Fruit fly (Drosophila melanogaster) S2 (cell line): ENCODE data around the gene sinah.

Experiments used
- CG8478 ChIP-seq: fragments of >200 bp; optimal IDR thresholded peaks from 2 replicates; lab custom pipeline; 2018
- CTCF ChIP-seq, 2 experiments: fragments of >200 bp; optimal IDR thresholded peaks; 2 replicates each; lab custom pipeline; 2018

DNA sequence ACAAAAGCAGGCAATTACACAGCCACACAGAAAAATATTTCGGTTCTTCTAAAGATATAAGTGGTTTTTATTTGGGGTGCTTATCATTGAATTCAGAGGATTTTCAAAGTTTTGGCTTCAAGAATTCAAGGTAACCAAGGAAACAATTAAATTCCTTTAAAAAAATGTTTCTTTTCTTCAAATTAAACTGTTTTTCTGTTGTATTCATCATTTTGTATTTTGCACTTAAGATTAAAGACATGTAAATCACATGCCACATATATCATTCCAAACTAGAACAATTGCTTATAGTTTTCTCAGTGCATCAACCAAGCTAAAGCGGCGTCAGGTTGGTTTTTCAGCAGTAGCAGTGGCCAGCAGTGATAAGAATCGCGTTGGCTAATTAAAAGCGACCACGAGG, 18.3 kb upstream of the sinah start:
- no peak for TF ChIP-seq CTCF (optimal IDR thresholded peaks at IDR 0.05; lab: Kevin White, UChicago)
- no peak for TF ChIP-seq CG8478 (lab: Kevin White, UChicago)
